Worm (Caenorhabditis elegans): ENCODE results near the gene cyp-31A3.

DNA sequence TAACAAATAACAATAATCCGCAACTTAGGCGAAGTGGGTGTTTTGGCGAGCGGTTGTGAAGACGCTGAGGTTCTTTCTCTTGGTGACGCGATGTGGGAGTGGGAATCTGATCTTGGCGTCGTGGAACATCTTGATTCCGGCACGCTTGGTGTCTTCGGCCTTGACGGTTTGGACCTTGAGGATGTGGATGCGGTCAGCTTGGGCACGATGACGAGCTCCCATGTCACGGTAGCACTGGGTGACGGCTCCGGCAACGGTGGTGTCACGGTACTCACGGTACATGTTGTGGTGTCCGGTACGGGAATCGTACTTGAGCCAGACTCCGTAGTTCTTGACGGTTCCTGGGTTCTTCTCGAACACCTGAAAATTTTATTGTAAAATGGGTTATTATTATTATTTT, 11.7 kb upstream of the cyp-31A3 start:
- no peak for TF ChIP-seq nhr-28 (tag; optimal IDR thresholded peaks at IDR 0.05)
- TF ChIP-seq unc-62 (GFP tag; optimal IDR thresholded peaks at IDR 0.05), result no peak
- no peak for TF ChIP-seq ceh-43 (GFP tag; optimal IDR thresholded peaks at IDR 0.05)
- TF ChIP-seq M03D4.4 (tag; optimal IDR thresholded peaks at IDR 0.05), result no peak
- TF ChIP-seq elt-1 (tag; optimal IDR thresholded peaks at IDR 0.05; ENCODE audit: borderline replicate concordance, insufficient read depth), result no peak
- no peak for TF ChIP-seq blmp-1 (tag; optimal IDR thresholded peaks at IDR 0.05)
- TF ChIP-seq unc-39 (tag; optimal IDR thresholded peaks at IDR 0.05), result no peak
- no peak for TF ChIP-seq ceh-39 (tag; optimal IDR thresholded peaks at IDR 0.05)
- no peak for TF ChIP-seq elt-3 (tag; optimal IDR thresholded peaks at IDR 0.05)

Data from whole organism, mixed stage, embryonic.